Worm (Caenorhabditis elegans): ENCODE measurements around the gene der-2.

der-2 gene

ce11 chrIII:7192942-7193665 is 29.8 kb downstream of the der-2 start, which contains the start of gene mec-14:
TSS of gene mec-14 (minus strand) at chrIII:7192992.
- TF ChIP-seq tbp1 (GFP tag; optimal IDR thresholded peaks at IDR 0.05) (no peak), hmg-1.2 (GFP tag; IDR thresholded peaks at IDR 0.05) (peak; percentile 54; the same call in 1 of the 2 replicates)

- TF ChIP-seq T26A5.8 (tag; optimal IDR thresholded peaks at IDR 0.05) (no peak), cebp-1 (GFP tag; IDR thresholded peaks at IDR 0.05) (0 out of 2 replicates have a peak, but pooled peaks have one; percentile 10), cebp-1 (tag; optimal IDR thresholded peaks at IDR 0.05) (peak; percentile 42), Y56A3A.18 (GFP tag; IDR thresholded peaks at IDR 0.05) (no peak), F10E7.11 (tag; optimal IDR thresholded peaks at IDR 0.05) (no peak), madf-8 (GFP tag; conservative IDR thresholded peaks at IDR 0.05) (no peak), madf-3 (GFP tag; IDR thresholded peaks at IDR 0.05) (0 out of 2 replicates have a peak, but pooled peaks have one; percentile 16), somi-1 (GFP tag; optimal IDR thresholded peaks at IDR 0.05) (no peak), unc-62 (GFP tag; optimal IDR thresholded peaks at IDR 0.05) (no peak), ztf-18 (tag; optimal IDR thresholded peaks at IDR 0.05) (peak; percentile 53), athp-1 (tag; optimal IDR thresholded peaks at IDR 0.05) (no peak), rec-8 (tag; optimal IDR thresholded peaks at IDR 0.05) (no peak), tbp1 (GFP tag; optimal IDR thresholded peaks at IDR 0.05) (peak; percentile 47), zfh-2 (GFP tag; conservative IDR thresholded peaks at IDR 0.05) (no peak), ets-4 (GFP tag; optimal IDR thresholded peaks at IDR 0.05) (no peak), akir-1 (GFP tag; optimal IDR thresholded peaks at IDR 0.05) (no peak), lsl-1 (GFP tag; optimal IDR thresholded peaks at IDR 0.05) (peak; percentile 21), madf-6 (GFP tag; IDR thresholded peaks at IDR 0.05) (peak; percentile 59), egrh-3 (GFP tag; IDR thresholded peaks at IDR 0.05) (no peak), aptf-3 (GFP tag; IDR thresholded peaks at IDR 0.05) (no peak), Y95B8A.8 (GFP tag; IDR thresholded peaks at IDR 0.05) (peak; percentile 67; the same call in 1 of the 2 replicates), ccch-3 (GFP tag; optimal IDR thresholded peaks at IDR 0.05) (no peak), T07F8.4 (tag; optimal IDR thresholded peaks at IDR 0.05) (no peak), dox-1 (GFP tag; IDR thresholded peaks at IDR 0.05) (peak; percentile 49; the same call in 1 of the 2 replicates), zim-3 (tag; optimal IDR thresholded peaks at IDR 0.05) (no peak), let-526 (GFP tag; IDR thresholded peaks at IDR 0.05) (no peak), hlh-12 (tag; optimal IDR thresholded peaks at IDR 0.05) (no peak), hmg-1.2 (GFP tag; IDR thresholded peaks at IDR 0.05) (peak; percentile 89), pha-4 (tag; optimal IDR thresholded peaks at IDR 0.05) (no peak), mcd-1 (GFP tag; IDR thresholded peaks at IDR 0.05) (peak; percentile 77), nhr-120 (GFP tag; IDR thresholded peaks at IDR 0.05) (no peak), lir-1 (GFP tag; conservative IDR thresholded peaks at IDR 0.05) (no peak), nhr-179 (tag; optimal IDR thresholded peaks at IDR 0.05) (no peak), unc-130 (GFP tag; optimal IDR thresholded peaks at IDR 0.05) (no peak), lag-1 (GFP tag; IDR thresholded peaks at IDR 0.05) (no peak), Y53F4B.3 (GFP tag; IDR thresholded peaks at IDR 0.05) (no peak), mel-28 (tag; optimal IDR thresholded peaks at IDR 0.05; ENCODE audit: borderline replicate concordance) (no peak), B0035.1 (tag; optimal IDR thresholded peaks at IDR 0.05) (no peak), ceh-40 (GFP tag; IDR thresholded peaks at IDR 0.05) (no peak), xnd-1 (tag; optimal IDR thresholded peaks at IDR 0.05) (no peak), ceh-100 (GFP tag; IDR thresholded peaks at IDR 0.05) (peak; percentile 46; the same call in 1 of the 2 replicates), let-607 (tag; optimal IDR thresholded peaks at IDR 0.05) (no peak), cebp-2 (GFP tag; IDR thresholded peaks at IDR 0.05) (no peak), hsf-1 (GFP tag; IDR thresholded peaks at IDR 0.05) (no peak), hrde-1 (tag; optimal IDR thresholded peaks at IDR 0.05; ENCODE audit: borderline replicate concordance) (no peak)
Measured at ce11 chrIII:7189581-7190128, 33.3 kb downstream of the der-2 start, which contains the start of gene rps-21. TSS of gene rps-21 (minus strand) at chrIII:7189631.
